Worm (Caenorhabditis elegans) whole organism, L3 larva: ENCODE data around the gene ZC262.4.

Experiments used
- R02D3.7 ChIP-seq: fragments of 150-350 bp; optimal IDR thresholded peaks from 2 replicates; lab custom pipeline; 2014; ENCODE audit warnings: missing biosample characterization, missing genetic modification characterization
- egl-27 ChIP-seq: sonication (generic microtip); optimal IDR thresholded peaks from 4 replicates; lab custom pipeline; 2017; ENCODE audit warnings: missing biosample characterization, missing genetic modification reagents, missing genetic modification characterization
- egl-5 ChIP-seq: fragments of 150-350 bp; optimal IDR thresholded peaks from 2 replicates; lab custom pipeline; 2017; ENCODE audit warnings: missing biosample characterization, missing genetic modification reagents, missing genetic modification characterization, inconsistent platforms
- elt-1 ChIP-seq: fragments of 150-350 bp; optimal IDR thresholded peaks from 2 replicates; lab custom pipeline; 2014; ENCODE audit warnings: missing biosample characterization, missing genetic modification characterization
- fkh-10 ChIP-seq: sonication (generic microtip); optimal IDR thresholded peaks from 2 replicates; lab custom pipeline; 2017; ENCODE audit warnings: missing biosample characterization, missing genetic modification reagents, missing genetic modification characterization
- lsy-12 ChIP-seq: sonication (generic microtip); optimal IDR thresholded peaks from 2 replicates; lab custom pipeline; 2016; ENCODE audit warnings: mild to moderate bottlenecking, missing genetic modification characterization, missing compliant biosample characterization
- nhr-11 ChIP-seq: fragments of 150-350 bp; optimal IDR thresholded peaks from 2 replicates; lab custom pipeline; 2014; ENCODE audit warnings: missing biosample characterization, missing genetic modification characterization
- nhr-23 ChIP-seq: fragments of 150-350 bp; optimal IDR thresholded peaks from 2 replicates; lab custom pipeline; 2014; ENCODE audit warnings: missing biosample characterization, missing genetic modification reagents, missing genetic modification characterization
- nhr-76 ChIP-seq: fragments of 150-350 bp; sonication (generic microtip); optimal IDR thresholded peaks from 5 replicates; lab custom pipeline; 2014; ENCODE audit warnings: missing biosample characterization, missing genetic modification characterization
- tbx-2 ChIP-seq: sonication (generic microtip); optimal IDR thresholded peaks from 2 replicates; lab custom pipeline; 2016; ENCODE audit warnings: mild to moderate bottlenecking, missing genetic modification characterization, missing compliant biosample characterization

ZC262.4 gene

ce11 chrIII:8286824-8287223 lies 47.5 kb downstream of the ZC262.4 start:
- TF ChIP-seq nhr-23 (no peak), egl-5 (tag; lab: Kevin White, UChicago) (peak; percentile 5)

ce11 chrIII:8286003-8286402 lies 48.3 kb downstream of the ZC262.4 start:
- no peak for TF ChIP-seq tbx-2
- TF ChIP-seq fkh-10 (GFP tag; lab: Kevin White, UChicago), result peak; percentile 74

ce11 chrIII:8283525-8283924 lies 50.8 kb downstream of the ZC262.4 start:
- TF ChIP-seq lsy-12 (no peak), elt-1 (tag; lab: Kevin White, UChicago) (no peak), egl-27 (no peak), nhr-76 (tag; lab: Kevin White, UChicago) (no peak), nhr-11 (tag; lab: Kevin White, UChicago) (no peak), R02D3.7 (tag; lab: Kevin White, UChicago) (no peak), egl-5 (tag; lab: Kevin White, UChicago) (no peak)
- TF ChIP-seq, all 47 proteins: peak for 0
